Worm (Caenorhabditis elegans) whole organism, L4/young adult: ENCODE data around the gene rsr-2.

Experiments used
- W03F9.2 ChIP-seq: fragments of 150-350 bp; optimal IDR thresholded peaks from 2 replicates; lab custom pipeline; 2014; ENCODE audit warnings: missing biosample characterization, missing genetic modification characterization
- dao-5 ChIP-seq: sonication (generic microtip); optimal IDR thresholded peaks from 2 replicates; lab custom pipeline; 2016; ENCODE audit warnings: missing genotype, missing genetic modification characterization, moderate library complexity, missing compliant biosample characterization
- him-1 ChIP-seq: sonication (generic microtip); optimal IDR thresholded peaks from 2 replicates; lab custom pipeline; 2016; ENCODE audit warnings: missing genotype, missing genetic modification reagents, missing genetic modification characterization, missing compliant biosample characterization

- TF ChIP-seq him-1 (tag; lab: Kevin White, UChicago) (no peak), W03F9.2 (tag; lab: Kevin White, UChicago) (no peak), dao-5 (tag; lab: Kevin White, UChicago) (no peak)
These were observed 31.4 kb downstream of the rsr-2 start, which contains the start of gene parn-2 for ce11 chrII:12256528-12256927.
